Worm (Caenorhabditis elegans): Measurements from ENCODE around the gene his-31.
A peak's percentile ranks its signal among the peaks of the same experiment; 100 is the strongest.

his-31 gene

ce11 chrIV:8333954-8333987 is at the start of gene his-31:
TSS of gene his-31 (minus strand) at chrIV:8333983.
- TF ChIP-seq lin-39 (tag; optimal IDR thresholded peaks at IDR 0.05) (no peak), jun-1 (tag; optimal IDR thresholded peaks at IDR 0.05) (no peak), nhr-11 (tag; optimal IDR thresholded peaks at IDR 0.05) (no peak), blmp-1 (tag; optimal IDR thresholded peaks at IDR 0.05) (no peak), mef-2 (tag; optimal IDR thresholded peaks at IDR 0.05) (no peak)

DNA sequence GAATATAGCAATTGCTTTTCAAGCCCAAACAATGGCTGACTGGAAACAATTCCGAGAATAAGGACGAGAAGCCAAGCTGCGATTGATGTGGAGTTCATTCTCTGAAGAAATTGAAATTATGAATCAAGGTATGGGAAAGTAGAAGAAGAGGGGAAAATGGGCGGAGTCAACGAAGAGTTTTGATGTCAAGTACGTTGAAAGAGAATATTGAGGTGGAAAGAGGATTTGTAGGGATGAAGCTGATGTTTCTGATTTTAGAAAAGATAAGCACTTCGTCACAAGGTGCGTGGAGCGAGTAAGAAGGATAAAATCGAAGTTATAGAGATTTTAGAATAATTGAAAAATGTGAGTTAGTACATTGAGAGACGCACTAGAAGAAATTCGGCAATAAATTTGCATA is 48.9 kb upstream of the his-31 start, which contains the start of gene D2096.9:
D2096.9 (minus strand) TSS at position 101 of the 400 bp plus-strand sequence.
- TF ChIP-seq dsc-1 (tag; optimal IDR thresholded peaks at IDR 0.05) (peak; percentile 45), nhr-237 (tag; optimal IDR thresholded peaks at IDR 0.05) (no peak), dpl-1 (GFP tag; optimal IDR thresholded peaks at IDR 0.05) (no peak), aha-1 (tag; optimal IDR thresholded peaks at IDR 0.05) (no peak), ceh-90 (tag; optimal IDR thresholded peaks at IDR 0.05) (no peak)

DNA sequence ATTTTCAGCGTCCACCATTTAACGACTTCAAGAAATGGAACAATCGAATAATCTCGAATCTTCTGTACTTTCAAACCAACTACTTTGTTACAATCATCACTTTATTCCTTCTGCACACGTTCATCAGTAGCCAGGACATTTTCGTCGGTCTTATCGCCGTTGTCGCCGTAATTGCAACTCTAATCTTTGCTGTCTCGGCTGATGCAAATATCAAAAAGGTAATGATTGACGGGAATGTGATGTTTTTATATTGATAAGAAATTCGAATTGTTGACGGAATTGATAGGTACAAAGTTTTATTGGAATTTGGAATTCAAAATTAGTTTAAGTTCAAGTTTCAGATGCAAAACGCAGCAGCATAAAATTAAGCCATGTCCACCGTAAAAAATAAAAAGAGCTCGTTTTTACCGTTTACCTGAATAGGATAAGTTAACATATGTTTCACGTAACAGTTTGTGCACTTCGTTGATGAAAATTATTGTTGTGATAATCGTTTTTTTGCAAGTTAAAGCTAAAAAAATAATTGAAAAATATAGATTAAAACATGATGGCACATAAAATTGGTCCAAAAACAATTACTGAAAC is 46.6 kb upstream of the his-31 start:
- peak; percentile 12 for TF ChIP-seq lin-14 (GFP tag; optimal IDR thresholded peaks at IDR 0.05)
- no peak for TF ChIP-seq efl-3 (GFP tag; optimal IDR thresholded peaks at IDR 0.05)
- TF ChIP-seq lin-35 (GFP tag; optimal IDR thresholded peaks at IDR 0.05): peak in 1 of 2 experiments; percentile 27
- TF ChIP-seq nhr-28 (tag; optimal IDR thresholded peaks at IDR 0.05): no peak
- TF ChIP-seq pqm-1 (tag; optimal IDR thresholded peaks at IDR 0.05): peak; percentile 75
- no peak for TF ChIP-seq fos-1 (tag; optimal IDR thresholded peaks at IDR 0.05)
- no peak for TF ChIP-seq lin-13 (GFP tag; optimal IDR thresholded peaks at IDR 0.05)
- no peak for TF ChIP-seq nhr-19 (GFP tag; conservative IDR thresholded peaks at IDR 0.05)
- no peak for TF ChIP-seq ama-1 (optimal IDR thresholded peaks at IDR 0.05)
- no peak for TF ChIP-seq xbp-1 (tag; optimal IDR thresholded peaks at IDR 0.05)
- TF ChIP-seq fkh-10 (GFP tag; optimal IDR thresholded peaks at IDR 0.05): no peak
- TF ChIP-seq elt-2 (tag; optimal IDR thresholded peaks at IDR 0.05): peak; percentile 86

DNA sequence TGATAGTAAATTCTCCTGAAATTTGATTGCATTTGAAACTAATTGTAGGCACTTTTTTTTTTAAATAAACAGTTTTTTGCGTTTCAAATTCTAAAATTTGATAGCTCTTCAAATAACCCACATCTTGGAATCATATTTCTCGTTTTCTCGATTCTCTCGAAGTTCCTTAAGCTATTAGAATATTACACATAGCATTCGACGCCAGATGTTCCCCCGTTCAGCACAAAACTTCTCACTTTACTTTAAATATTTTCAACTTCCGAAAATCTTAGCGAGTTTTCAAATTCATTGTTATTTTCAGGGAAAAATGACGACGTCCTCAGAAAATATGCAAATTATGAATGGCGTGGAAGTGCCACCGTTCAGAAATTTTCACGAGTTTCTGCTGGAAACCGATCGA is 45.9 kb upstream of the his-31 start, which contains the start of gene praf-3:
praf-3 (plus strand) TSS at position 301 of the 400 bp plus-strand sequence.
- TF ChIP-seq aly-2 (tag; optimal IDR thresholded peaks at IDR 0.05) (no peak), ets-5 (GFP tag; IDR thresholded peaks at IDR 0.05) (no peak), aha-1 (tag; optimal IDR thresholded peaks at IDR 0.05) (no peak), xbp-1 (tag; optimal IDR thresholded peaks at IDR 0.05) (no peak), elt-2 (tag; optimal IDR thresholded peaks at IDR 0.05) (no peak), lin-39 (tag; optimal IDR thresholded peaks at IDR 0.05) (no peak), irx-1 (tag; optimal IDR thresholded peaks at IDR 0.05) (no peak), hpl-2 (GFP tag; optimal IDR thresholded peaks at IDR 0.05) (no peak), sup-37 (GFP tag; optimal IDR thresholded peaks at IDR 0.05) (no peak), C16A3.4 (tag; optimal IDR thresholded peaks at IDR 0.05) (no peak), lin-14 (GFP tag; optimal IDR thresholded peaks at IDR 0.05) (no peak), jun-1 (tag; optimal IDR thresholded peaks at IDR 0.05) (no peak), ceh-8 (GFP tag; optimal IDR thresholded peaks at IDR 0.05) (no peak), pqm-1 (tag; optimal IDR thresholded peaks at IDR 0.05) (no peak), lir-3 (tag; optimal IDR thresholded peaks at IDR 0.05; ENCODE audit: poor library complexity) (no peak), mab-9 (GFP tag; IDR thresholded peaks at IDR 0.05) (no peak), ceh-88 (GFP tag; IDR thresholded peaks at IDR 0.05) (no peak), lin-15B (tag; optimal IDR thresholded peaks at IDR 0.05) (no peak), tlp-1 (tag; optimal IDR thresholded peaks at IDR 0.05) (no peak), tbx-2 (tag; optimal IDR thresholded peaks at IDR 0.05) (no peak)

- no peak for TF ChIP-seq sup-37 (GFP tag; optimal IDR thresholded peaks at IDR 0.05)
- TF ChIP-seq mdl-1 (tag; optimal IDR thresholded peaks at IDR 0.05): peak in 1 of 2 experiments; percentile 58
- TF ChIP-seq mab-9 (GFP tag; IDR thresholded peaks at IDR 0.05): no peak
- no peak for TF ChIP-seq aly-2 (tag; optimal IDR thresholded peaks at IDR 0.05)
- no peak for TF ChIP-seq fkh-4 (tag; optimal IDR thresholded peaks at IDR 0.05; ENCODE audit: borderline replicate concordance)
- TF ChIP-seq ceh-90 (tag; optimal IDR thresholded peaks at IDR 0.05): no peak
- no peak for TF ChIP-seq irx-1 (tag; optimal IDR thresholded peaks at IDR 0.05)
- peak in 1 of 2 experiments; percentile 9 for TF ChIP-seq egl-27 (tag; optimal IDR thresholded peaks at IDR 0.05)
- no peak for TF ChIP-seq mef-2 (tag; optimal IDR thresholded peaks at IDR 0.05)
- peak; percentile 65 to 86 (median 78) for TF ChIP-seq ceh-82 (tag; optimal IDR thresholded peaks at IDR 0.05)
- TF ChIP-seq snu-23 (GFP tag; optimal IDR thresholded peaks at IDR 0.05): peak; percentile 87
- TF ChIP-seq Y116A8C.19 (tag; optimal IDR thresholded peaks at IDR 0.05; ENCODE audit: borderline replicate concordance): no peak
- peak; percentile 79 for TF ChIP-seq nhr-47 (tag; optimal IDR thresholded peaks at IDR 0.05)
- peak; percentile 74 for TF ChIP-seq mep-1 (tag; optimal IDR thresholded peaks at IDR 0.05)
- no peak for TF ChIP-seq hlh-17 (GFP tag; optimal IDR thresholded peaks at IDR 0.05; ENCODE audit: borderline replicate concordance)
- no peak for TF ChIP-seq hpl-2 (GFP tag; optimal IDR thresholded peaks at IDR 0.05)
- peak; percentile 77 to 85 for TF ChIP-seq lin-35 (GFP tag; optimal IDR thresholded peaks at IDR 0.05)
- peak; percentile 58 for TF ChIP-seq lin-15B (tag; optimal IDR thresholded peaks at IDR 0.05)
- peak; percentile 81 for TF ChIP-seq efl-1 (optimal IDR thresholded peaks at IDR 0.05)
- TF ChIP-seq efl-1 (GFP tag; optimal IDR thresholded peaks at IDR 0.05 in 1 of 2): peak; percentile 70 to 97
- TF ChIP-seq nhr-19 (GFP tag; conservative IDR thresholded peaks at IDR 0.05): peak; percentile 76
Measured at ce11 chrIV:8379278-8379677, 45.5 kb upstream of the his-31 start, which contains the start of gene nap-1. TSS of gene nap-1 (minus strand) at chrIV:8379319.

All from whole organism, L1 larva.